Worm (Caenorhabditis elegans) whole organism, L3 larva: ENCODE measurements around the gene oac-8.

Experiments used
- R02D3.7 ChIP-seq: fragments of 150-350 bp; optimal IDR thresholded peaks from 2 replicates; lab custom pipeline; 2014; ENCODE audit warnings: missing biosample characterization, missing genetic modification characterization
- nhr-237 ChIP-seq: fragments of 150-350 bp; optimal IDR thresholded peaks from 2 replicates; lab custom pipeline; 2014; ENCODE audit warnings: missing biosample characterization, missing genetic modification characterization
- sea-2 ChIP-seq: fragments of 150-350 bp; sonication (generic microtip); optimal IDR thresholded peaks from 4 replicates; lab custom pipeline; 2014; ENCODE audit warnings: missing biosample characterization, missing genetic modification reagents, missing genetic modification characterization
- unc-39 ChIP-seq: sonication (generic microtip); optimal IDR thresholded peaks from 4 replicates; lab custom pipeline; 2017; ENCODE audit warnings: missing biosample characterization, missing genetic modification characterization

- TF ChIP-seq R02D3.7 (tag; lab: Kevin White, UChicago) (no peak), unc-39 (no peak), nhr-237 (tag; lab: Kevin White, UChicago) (no peak), sea-2 (GFP tag; lab: Kevin White, UChicago) (no peak)
Observed at ce11 chrIV:10578367-10578766, 6.0 kb upstream of the oac-8 start, which contains the start of gene lgc-43.
